Fruit fly (Drosophila melanogaster) whole organism, pupa: ENCODE data around the gene ng1.

Experiments
- CG10348 ChIP-seq: fragments of 200-800 bp; sonication (Bioruptor generic); IDR thresholded peaks from 2 replicates; pipeline ENCODE4 v1.3.6; 2022; ENCODE audit warnings: missing biosample characterization, missing genetic modification characterization
- CG13204 ChIP-seq: fragments of 200-800 bp; sonication (Bioruptor generic); optimal IDR thresholded peaks from 2 replicates; lab custom pipeline; 2018; ENCODE audit warnings: missing biosample characterization, mild to moderate bottlenecking, missing genetic modification characterization, moderate library complexity
- CG15710 ChIP-seq: fragments of 200-800 bp; sonication (Bioruptor generic); optimal IDR thresholded peaks from 2 replicates; lab custom pipeline; 2018; ENCODE audit warnings: missing biosample characterization, mild to moderate bottlenecking, missing genetic modification characterization, moderate library complexity
- Pif1B ChIP-seq: fragments of 200-800 bp; sonication (Bioruptor generic); optimal IDR thresholded peaks from 3 replicates; lab custom pipeline; 2016; ENCODE audit warnings: missing biosample characterization, missing genetic modification characterization

dm6 chrX:3265828-3266227 is 23.6 kb downstream of the ng1 start:
- TF ChIP-seq CG13204 (no peak), Pif1B (no peak), CG10348 (GFP tag; lab: Robert Waterston, UW) (no peak), CG15710 (tag; lab: Kevin White, UChicago) (no peak)
